Worm (Caenorhabditis elegans): ENCODE measurements around the gene drn-1.

DNA sequence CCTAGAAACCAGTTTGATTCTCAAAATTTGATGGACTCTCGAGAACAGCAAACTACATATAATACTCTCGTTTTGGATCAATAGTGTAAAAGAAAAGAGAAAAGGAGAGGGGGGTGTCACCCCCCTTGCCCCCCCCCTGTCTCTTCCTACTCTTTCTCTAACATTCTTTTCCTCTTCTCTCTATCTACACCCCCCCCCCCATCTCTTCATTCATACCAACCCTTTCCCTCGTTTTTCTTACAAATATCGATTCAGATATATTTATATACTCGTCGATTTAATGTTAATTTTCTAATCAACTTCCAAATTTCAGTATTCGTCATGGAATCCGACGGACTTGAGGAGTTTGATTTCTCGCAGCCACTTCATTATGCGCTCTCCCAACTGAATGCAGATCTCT is 40.5 kb downstream of the drn-1 start, which contains the start of gene EGAP2.1:
- TF ChIP-seq hmg-4 (GFP tag; optimal IDR thresholded peaks at IDR 0.05), result no peak
- TF ChIP-seq F13C5.2 (tag; optimal IDR thresholded peaks at IDR 0.05), result no peak
- no peak for TF ChIP-seq ama-1 (optimal IDR thresholded peaks at IDR 0.05)
- TF ChIP-seq tbx-11 (GFP tag; IDR thresholded peaks at IDR 0.05), result no peak
- no peak for TF ChIP-seq B0310.2 (tag; optimal IDR thresholded peaks at IDR 0.05)
- TF ChIP-seq ets-7 (tag; optimal IDR thresholded peaks at IDR 0.05), result no peak
- no peak for TF ChIP-seq scrt-1 (GFP tag; IDR thresholded peaks at IDR 0.05)
- TF ChIP-seq hmbx-1 (tag; optimal IDR thresholded peaks at IDR 0.05), result no peak
- no peak for TF ChIP-seq hnd-1 (tag; optimal IDR thresholded peaks at IDR 0.05)
- TF ChIP-seq flt-1 (GFP tag; IDR thresholded peaks at IDR 0.05), result no peak
- no peak for TF ChIP-seq tbx-37 (GFP tag; conservative IDR thresholded peaks at IDR 0.05)

All from whole organism, early embryonic.